Worm (Caenorhabditis elegans): ENCODE results near the gene mfsd-10.

ce11 chrX:17355462-17355861 lies 13.0 kb downstream of the mfsd-10 start:
- no peak for TF ChIP-seq unc-62 (GFP tag; optimal IDR thresholded peaks at IDR 0.05)
- no peak for TF ChIP-seq ceh-82 (tag; optimal IDR thresholded peaks at IDR 0.05)
- TF ChIP-seq fkh-10 (GFP tag; optimal IDR thresholded peaks at IDR 0.05): no peak
- TF ChIP-seq ceh-28 (tag; optimal IDR thresholded peaks at IDR 0.05): no peak
- TF ChIP-seq egl-27 (tag; optimal IDR thresholded peaks at IDR 0.05): no peak
- TF ChIP-seq snpc-4 (tag; optimal IDR thresholded peaks at IDR 0.05): no peak
- no peak for TF ChIP-seq skn-1 (tag; optimal IDR thresholded peaks at IDR 0.05)
- no peak for TF ChIP-seq ztf-4 (tag; optimal IDR thresholded peaks at IDR 0.05)
- TF ChIP-seq nhr-12 (tag; optimal IDR thresholded peaks at IDR 0.05): no peak
- TF ChIP-seq nhr-77 (tag; optimal IDR thresholded peaks at IDR 0.05): no peak

All from whole organism, L3 larva.